Worm (Caenorhabditis elegans) whole organism, L4 larva: ENCODE measurements around the gene ddl-2.

Experiments
- F49E8.2 ChIP-seq: sonication (generic microtip); optimal IDR thresholded peaks from 2 replicates; lab custom pipeline; 2016; ENCODE audit warnings: missing compliant biosample characterization, mild to moderate bottlenecking, missing genetic modification characterization, borderline replicate concordance
- ama-1 ChIP-seq: fragments of 150-350 bp; optimal IDR thresholded peaks from 2 replicates; lab custom pipeline; 2014; ENCODE audit warnings: inconsistent platforms, mixed read lengths
- ceh-82 ChIP-seq: sonication (generic microtip); optimal IDR thresholded peaks from 2 replicates; lab custom pipeline; 2017; ENCODE audit warnings: missing biosample characterization, missing genetic modification characterization
- daf-12 ChIP-seq: fragments of 150-350 bp; optimal IDR thresholded peaks from 2 replicates; lab custom pipeline; 2014; ENCODE audit warnings: missing biosample characterization, missing genetic modification reagents, missing genetic modification characterization
- fkh-10 ChIP-seq: fragments of 150-350 bp; optimal IDR thresholded peaks from 2 replicates; lab custom pipeline; 2014; ENCODE audit warnings: missing biosample characterization, missing genetic modification reagents, missing genetic modification characterization
- jun-1 ChIP-seq: fragments of 150-350 bp; optimal IDR thresholded peaks from 2 replicates; lab custom pipeline; 2014; ENCODE audit warnings: missing biosample characterization, missing genetic modification reagents, missing genetic modification characterization
- lin-15B ChIP-seq: fragments of 150-350 bp; sonication (generic microtip); optimal IDR thresholded peaks from 3 replicates; lab custom pipeline; 2014; ENCODE audit warnings: missing biosample characterization, missing genetic modification characterization
- nhr-11 ChIP-seq: fragments of 150-350 bp; optimal IDR thresholded peaks from 2 replicates; lab custom pipeline; 2014; ENCODE audit warnings: missing biosample characterization, missing genetic modification characterization
- nhr-76 ChIP-seq: fragments of 150-350 bp; optimal IDR thresholded peaks from 2 replicates; lab custom pipeline; 2014; ENCODE audit warnings: missing biosample characterization, missing genetic modification characterization
- ztf-11 ChIP-seq: fragments of 150-350 bp; optimal IDR thresholded peaks from 2 replicates; lab custom pipeline; 2014; ENCODE audit warnings: missing biosample characterization, missing genetic modification characterization

DNA sequence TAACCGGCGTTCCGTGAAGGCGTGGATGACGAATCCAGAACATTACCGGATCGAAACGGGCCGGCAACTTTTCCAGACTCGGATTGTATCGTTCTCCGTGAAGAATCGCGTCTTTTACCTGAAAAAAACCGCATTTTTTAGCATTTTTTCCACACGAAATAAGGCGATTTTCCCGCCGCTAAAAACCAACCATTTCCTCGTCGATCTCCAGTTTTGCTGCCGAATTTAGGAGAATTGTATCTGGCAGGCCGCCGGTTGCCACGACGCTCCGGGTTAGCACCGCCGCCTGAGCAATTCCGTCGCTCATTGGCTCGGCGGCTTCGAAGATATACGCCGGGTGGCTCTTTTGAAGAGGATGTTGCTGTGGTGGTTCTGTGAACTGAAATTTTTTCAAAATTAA is 26.9 kb upstream of the ddl-2 start:
- TF ChIP-seq ztf-11 (tag; lab: Kevin White, UChicago) (no peak), nhr-76 (tag; lab: Kevin White, UChicago) (no peak), F49E8.2 (no peak), lin-15B (tag; lab: Kevin White, UChicago) (no peak), fkh-10 (GFP tag; lab: Kevin White, UChicago) (no peak), ceh-82 (tag; lab: Kevin White, UChicago) (no peak), nhr-11 (no peak), ama-1 (lab: Kevin White, UChicago) (no peak), jun-1 (tag; lab: Kevin White, UChicago) (no peak), daf-12 (tag; lab: Kevin White, UChicago) (no peak)
